Worm (Caenorhabditis elegans): ENCODE data around the gene clec-158.

clec-158 gene

ce11 chrIII:6888497-6888896 lies 29.1 kb upstream of the clec-158 start (continued):
- peak; percentile 71 for TF ChIP-seq vab-7 (GFP tag; IDR thresholded peaks at IDR 0.05)
- no peak for TF ChIP-seq unc-39 (tag; optimal IDR thresholded peaks at IDR 0.05)
- TF ChIP-seq Y5F2A.4 (GFP tag; optimal IDR thresholded peaks at IDR 0.05), result peak; percentile 63
- TF ChIP-seq saeg-2 (GFP tag; IDR thresholded peaks at IDR 0.05), result 0 out of 2 replicates have a peak, but pooled peaks have one; percentile 36
- peak; percentile 60 for TF ChIP-seq mes-2 (tag; optimal IDR thresholded peaks at IDR 0.05; ENCODE audit: poor library complexity, severe bottlenecking)
- peak; percentile 76; the same call in 1 of the 2 replicates for TF ChIP-seq daf-19 (GFP tag; conservative IDR thresholded peaks at IDR 0.05)
- TF ChIP-seq nhr-237 (tag; optimal IDR thresholded peaks at IDR 0.05), result no peak
- TF ChIP-seq zfp-2 (tag; optimal IDR thresholded peaks at IDR 0.05), result peak; percentile 24
- TF ChIP-seq F49E8.2 (tag; optimal IDR thresholded peaks at IDR 0.05; ENCODE audit: borderline replicate concordance), result peak; percentile 33
- TF ChIP-seq sdz-12 (GFP tag; optimal IDR thresholded peaks at IDR 0.05), result no peak
- TF ChIP-seq mxl-3 (GFP tag; optimal IDR thresholded peaks at IDR 0.05), result peak; percentile 63
- TF ChIP-seq F37D6.2 (tag; optimal IDR thresholded peaks at IDR 0.05), result peak; percentile 18
- peak; percentile 46 for TF ChIP-seq lin-13 (GFP tag; optimal IDR thresholded peaks at IDR 0.05)
- TF ChIP-seq zfp-3 (GFP tag; conservative IDR thresholded peaks at IDR 0.05), result 0 out of 2 replicates have a peak, but pooled peaks have one; percentile 26
- peak; percentile 80 for TF ChIP-seq madf-9 (GFP tag; conservative IDR thresholded peaks at IDR 0.05)
- no peak for TF ChIP-seq zip-11 (GFP tag; IDR thresholded peaks at IDR 0.05)
- TF ChIP-seq nhr-6 (tag; optimal IDR thresholded peaks at IDR 0.05), result peak; percentile 13
- TF ChIP-seq nhr-25 (tag; optimal IDR thresholded peaks at IDR 0.05; ENCODE audit: borderline replicate concordance, insufficient read depth), result peak; percentile 56
- TF ChIP-seq mdt-29 (GFP tag; IDR thresholded peaks at IDR 0.05), result no peak
- TF ChIP-seq dve-1 (tag; optimal IDR thresholded peaks at IDR 0.05; ENCODE audit: insufficient read depth), result peak; percentile 43
- peak; percentile 77 for TF ChIP-seq tra-1 (GFP tag; IDR thresholded peaks at IDR 0.05)
- TF ChIP-seq hif-1 (tag; optimal IDR thresholded peaks at IDR 0.05), result no peak
- TF ChIP-seq dmd-8 (GFP tag; IDR thresholded peaks at IDR 0.05), result peak; percentile 81
- peak; percentile 84 for TF ChIP-seq egl-43 (GFP tag; IDR thresholded peaks at IDR 0.05)
- TF ChIP-seq ctbp-1 (GFP tag; IDR thresholded peaks at IDR 0.05), result peak; percentile 73; the same call in 1 of the 2 replicates
- TF ChIP-seq aly-2 (tag; optimal IDR thresholded peaks at IDR 0.05), result no peak
- TF ChIP-seq F10B5.3 (tag; optimal IDR thresholded peaks at IDR 0.05), result peak; percentile 16
- no peak for TF ChIP-seq snpc-4 (tag; optimal IDR thresholded peaks at IDR 0.05)
- TF ChIP-seq mep-1 (tag; optimal IDR thresholded peaks at IDR 0.05), result peak; percentile 46
- TF ChIP-seq mdl-1 (tag; optimal IDR thresholded peaks at IDR 0.05), result peak in 1 of 2 experiments; percentile 40
- 0 out of 2 replicates have a peak, but pooled peaks have one; percentile 17 for TF ChIP-seq dmd-9 (GFP tag; IDR thresholded peaks at IDR 0.05)
- TF ChIP-seq daf-16 (GFP tag; optimal IDR thresholded peaks at IDR 0.05), result peak; percentile 23 to 36
- TF ChIP-seq daf-16 (tag; optimal IDR thresholded peaks at IDR 0.05), result peak; percentile 32
- TF ChIP-seq unc-62 (GFP tag; optimal IDR thresholded peaks at IDR 0.05 in 1 of 2), result peak in 1 of 2 experiments; percentile 7
- TF ChIP-seq unc-62 (tag; optimal IDR thresholded peaks at IDR 0.05), result no peak
- TF ChIP-seq lir-3 (tag; optimal IDR thresholded peaks at IDR 0.05), result peak; percentile 10
- no peak for TF ChIP-seq nhr-111 (GFP tag; optimal IDR thresholded peaks at IDR 0.05)
- TF ChIP-seq nhr-77 (tag; optimal IDR thresholded peaks at IDR 0.05), result no peak
- TF ChIP-seq ceh-82 (tag; optimal IDR thresholded peaks at IDR 0.05), result no peak
- no peak for TF ChIP-seq pqm-1 (tag; optimal IDR thresholded peaks at IDR 0.05)
- no peak for TF ChIP-seq ZK337.2 (GFP tag; IDR thresholded peaks at IDR 0.05)
- no peak for TF ChIP-seq ztf-11 (tag; optimal IDR thresholded peaks at IDR 0.05)
- TF ChIP-seq dpl-1 (GFP tag; optimal IDR thresholded peaks at IDR 0.05), result peak; percentile 9
- peak; percentile 78 for TF ChIP-seq lin-38 (GFP tag; IDR thresholded peaks at IDR 0.05)
- TF ChIP-seq lin-29 (GFP tag; IDR thresholded peaks at IDR 0.05), result 0 out of 2 replicates have a peak, but pooled peaks have one; percentile 25
- no peak for TF ChIP-seq daf-12 (tag; optimal IDR thresholded peaks at IDR 0.05)
- peak; percentile 64 for TF ChIP-seq Y48G9A.11 (GFP tag; IDR thresholded peaks at IDR 0.05)
- 0 out of 2 replicates have a peak, but pooled peaks have one; percentile 43 for TF ChIP-seq dmd-6 (GFP tag; IDR thresholded peaks at IDR 0.05)
- peak; percentile 73 for TF ChIP-seq F26F4.8 (GFP tag; conservative IDR thresholded peaks at IDR 0.05)
- TF ChIP-seq nhr-10 (tag; optimal IDR thresholded peaks at IDR 0.05), result no peak
- peak; percentile 77 for TF ChIP-seq snpc-1.2 (GFP tag; IDR thresholded peaks at IDR 0.05)

Data from whole organism, L4 larva.